Worm (Caenorhabditis elegans) whole organism, L2 larva: ENCODE data around the gene rpl-10.

Experiments
- aly-2 ChIP-seq: fragments of 150-350 bp; optimal IDR thresholded peaks from 2 replicates; lab custom pipeline; 2014; ENCODE audit warnings: missing biosample characterization, missing genetic modification characterization
- elt-3 ChIP-seq: sonication (generic microtip); optimal IDR thresholded peaks from 2 replicates; lab custom pipeline; 2017; ENCODE audit warnings: missing biosample characterization, missing genetic modification characterization
- nhr-10 ChIP-seq: sonication (generic microtip); optimal IDR thresholded peaks from 2 replicates; lab custom pipeline; 2017; ENCODE audit warnings: missing biosample characterization, missing genetic modification characterization
- nhr-25 ChIP-seq: fragments of 150-350 bp; sonication (generic microtip); optimal IDR thresholded peaks from 3 replicates; lab custom pipeline; 2014; ENCODE audit warnings: missing biosample characterization, missing genetic modification characterization
- nhr-77 ChIP-seq: fragments of 150-350 bp; optimal IDR thresholded peaks from 2 replicates; lab custom pipeline; 2014; ENCODE audit warnings: missing biosample characterization, missing genetic modification characterization
- skn-1 ChIP-seq: sonication (generic microtip); optimal IDR thresholded peaks from 2 replicates; lab custom pipeline; 2017; ENCODE audit warnings: missing biosample characterization, missing genetic modification characterization
- unc-39 ChIP-seq: fragments of 150-350 bp; optimal IDR thresholded peaks from 2 replicates; lab custom pipeline; 2014; ENCODE audit warnings: missing biosample characterization, missing genetic modification characterization
- ztf-11 ChIP-seq: sonication (generic microtip); optimal IDR thresholded peaks from 2 replicates; lab custom pipeline; 2017; ENCODE audit warnings: missing biosample characterization, missing genetic modification characterization

- no peak for TF ChIP-seq nhr-10 (tag; lab: Kevin White, UChicago)
- no peak for TF ChIP-seq aly-2
- no peak for TF ChIP-seq skn-1 (tag; lab: Kevin White, UChicago)
- TF ChIP-seq elt-3: no peak
- TF ChIP-seq nhr-77 (tag; lab: Kevin White, UChicago): no peak
- no peak for TF ChIP-seq ztf-11 (tag; lab: Kevin White, UChicago)
- TF ChIP-seq nhr-25 (tag; lab: Kevin White, UChicago): no peak
- no peak for TF ChIP-seq unc-39 (tag; lab: Kevin White, UChicago)
These were observed 31.6 kb upstream of the rpl-10 start, which contains the start of gene lron-4 for ce11 chrII:8112063-8112462.
